Worm (Caenorhabditis elegans): Measurements from ENCODE around the gene vps-60.

- TF ChIP-seq flt-1 (GFP tag; IDR thresholded peaks at IDR 0.05) (no peak), med-1 (GFP tag; optimal IDR thresholded peaks at IDR 0.05; ENCODE audit: insufficient read depth) (no peak)
These were observed 12.8 kb upstream of the vps-60 start, which contains the start of gene grd-5 for ce11 chrV:8618738-8619137.

Data from whole organism, midembryonic.